Worm (Caenorhabditis elegans) whole organism, L1 larva: ENCODE data around the gene srbc-70.

Experiments used
- C04F5.9 ChIP-seq: sonication (generic microtip); optimal IDR thresholded peaks from 2 replicates; lab custom pipeline; 2016; ENCODE audit warnings: missing genetic modification characterization, missing compliant biosample characterization
- Y116A8C.19 ChIP-seq: sonication (generic microtip); optimal IDR thresholded peaks from 2 replicates; lab custom pipeline; 2016; ENCODE audit warnings: missing compliant biosample characterization, missing genetic modification characterization, borderline replicate concordance
- ceh-8 ChIP-seq: fragments of 200-800 bp; sonication (Bioruptor generic); optimal IDR thresholded peaks from 2 replicates; lab custom pipeline; 2018; ENCODE audit warnings: mild to moderate bottlenecking, missing genetic modification characterization, moderate library complexity, missing compliant biosample characterization
- ceh-82 ChIP-seq, 3 experiments: fragments of 150-350 bp in 1 of 3; sonication (generic microtip) in 2 of 3; optimal IDR thresholded peaks; 2 replicates each; lab custom pipeline; 2014 to 2017; ENCODE audit warnings: missing biosample characterization in 3 of 3, missing genetic modification characterization in 3 of 3
- ceh-88 ChIP-seq: fragments of 200-800 bp; sonication (Bioruptor generic); IDR thresholded peaks from 2 replicates; pipeline ENCODE4 v1.3.6; 2022; ENCODE audit warnings: missing genetic modification characterization, missing compliant biosample characterization
- dpl-1 ChIP-seq, 3 experiments: fragments of 150-350 bp in 2 of 3; sonication (generic microtip) in 1 of 3; optimal IDR thresholded peaks; 2 replicates each; lab custom pipeline; 2014 to 2017; ENCODE audit warnings: missing biosample characterization in 3 of 3, missing genetic modification characterization in 3 of 3, missing genetic modification reagents in 3 of 3
- dsc-1 ChIP-seq: sonication (generic microtip); optimal IDR thresholded peaks from 2 replicates; lab custom pipeline; 2016; ENCODE audit warnings: mild to moderate bottlenecking, missing genetic modification characterization, missing compliant biosample characterization
- efl-1 ChIP-seq, 4 experiments: fragments of 150-350 bp; optimal IDR thresholded peaks in 3 of 4; peaks in 1 of 4; 1 replicate in 1 of 4; 2 replicates in 3 of 4; lab custom pipeline; 2014; ENCODE audit warnings: missing biosample characterization in 2 of 4, missing genetic modification characterization in 2 of 4, missing genetic modification reagents in 2 of 4
- efl-3 ChIP-seq: fragments of 200-800 bp; sonication (Bioruptor generic); optimal IDR thresholded peaks from 2 replicates; lab custom pipeline; 2018; ENCODE audit warnings: mild to moderate bottlenecking, missing genetic modification characterization, missing compliant biosample characterization
- egl-13 ChIP-seq: sonication (generic microtip); optimal IDR thresholded peaks from 2 replicates; lab custom pipeline; 2016; ENCODE audit warnings: missing genotype, missing genetic modification reagents, missing genetic modification characterization, missing compliant biosample characterization
- elt-2 ChIP-seq: sonication (generic microtip); optimal IDR thresholded peaks from 2 replicates; lab custom pipeline; 2016; ENCODE audit warnings: missing genetic modification characterization, mild to moderate bottlenecking, inconsistent platforms, missing compliant biosample characterization, missing genetic modification reagents
- elt-3 ChIP-seq, 6 experiments: fragments of 150-350 bp in 1 of 6; sonication (generic microtip); optimal IDR thresholded peaks; 2 replicates each; lab custom pipeline; 2017 to 2018; ENCODE audit warnings: missing biosample characterization in 6 of 6, missing genetic modification characterization in 6 of 6, inconsistent platforms in 1 of 6
- fkh-8 ChIP-seq: sonication (generic microtip); optimal IDR thresholded peaks from 2 replicates; lab custom pipeline; 2016; ENCODE audit warnings: mild to moderate bottlenecking, missing genetic modification characterization, missing compliant biosample characterization
- fos-1 ChIP-seq: fragments of 150-350 bp; optimal IDR thresholded peaks from 2 replicates; lab custom pipeline; 2014; ENCODE audit warnings: missing biosample characterization, missing genetic modification characterization
- hlh-17 ChIP-seq: fragments of 200-800 bp; sonication (Bioruptor generic); optimal IDR thresholded peaks from 2 replicates; lab custom pipeline; 2018; ENCODE audit warnings: missing genetic modification characterization, mild to moderate bottlenecking, missing compliant biosample characterization, moderate library complexity, borderline replicate concordance
- hpl-2 ChIP-seq: fragments of 150-350 bp; optimal IDR thresholded peaks from 2 replicates; lab custom pipeline; 2014; ENCODE audit warnings: missing biosample characterization, missing genetic modification reagents, missing genetic modification characterization
- irx-1 ChIP-seq: sonication (generic microtip); optimal IDR thresholded peaks from 2 replicates; lab custom pipeline; 2016; ENCODE audit warnings: missing genetic modification characterization, missing compliant biosample characterization
- lin-14 ChIP-seq: fragments of 200-800 bp; sonication (Bioruptor generic); optimal IDR thresholded peaks from 2 replicates; lab custom pipeline; 2018; ENCODE audit warnings: mild to moderate bottlenecking, missing genetic modification characterization, moderate library complexity, missing compliant biosample characterization
- lin-35 ChIP-seq, 2 experiments: fragments of 150-350 bp; optimal IDR thresholded peaks; 2 replicates each; lab custom pipeline; 2014; ENCODE audit warnings: missing biosample characterization in 2 of 2, missing genetic modification characterization in 2 of 2, missing genetic modification reagents in 2 of 2
- lsy-2 ChIP-seq, 2 experiments: fragments of 150-350 bp; optimal IDR thresholded peaks; 2 replicates each; lab custom pipeline; 2014; ENCODE audit warnings: missing biosample characterization in 2 of 2, missing genetic modification characterization in 2 of 2
- mab-9 ChIP-seq: fragments of 200-800 bp; sonication (Bioruptor generic); IDR thresholded peaks from 2 replicates; pipeline ENCODE4 v1.3.6; 2022; ENCODE audit warnings: missing genetic modification reagents, missing genetic modification characterization, missing compliant biosample characterization
- nhr-11 ChIP-seq: fragments of 150-350 bp; optimal IDR thresholded peaks from 2 replicates; lab custom pipeline; 2014; ENCODE audit warnings: missing biosample characterization, missing genetic modification characterization
- nhr-20 ChIP-seq: sonication (generic microtip); optimal IDR thresholded peaks from 2 replicates; lab custom pipeline; 2016; ENCODE audit warnings: mild to moderate bottlenecking, missing genetic modification characterization, missing compliant biosample characterization
- nhr-237 ChIP-seq: fragments of 150-350 bp; optimal IDR thresholded peaks from 2 replicates; lab custom pipeline; 2014; ENCODE audit warnings: missing biosample characterization, missing genetic modification characterization
- nhr-71 ChIP-seq: sonication (generic microtip); optimal IDR thresholded peaks from 2 replicates; lab custom pipeline; 2016; ENCODE audit warnings: mild to moderate bottlenecking, missing genetic modification characterization, moderate library complexity, missing compliant biosample characterization
- nhr-90 ChIP-seq: sonication (generic microtip); optimal IDR thresholded peaks from 2 replicates; lab custom pipeline; 2016; ENCODE audit warnings: mild to moderate bottlenecking, missing genetic modification characterization, missing compliant biosample characterization; ENCODE audit not compliant: poor library complexity
- skn-1 ChIP-seq: fragments of 150-350 bp; optimal IDR thresholded peaks from 2 replicates; lab custom pipeline; 2014; ENCODE audit warnings: missing biosample characterization, missing genetic modification characterization
- swsn-7 ChIP-seq: sonication (generic microtip); optimal IDR thresholded peaks from 2 replicates; lab custom pipeline; 2016; ENCODE audit warnings: missing genetic modification characterization, missing compliant biosample characterization
- tbx-2 ChIP-seq: sonication (generic microtip); optimal IDR thresholded peaks from 2 replicates; lab custom pipeline; 2016; ENCODE audit warnings: missing genetic modification characterization, missing compliant biosample characterization
- unc-86 ChIP-seq: sonication (generic microtip); optimal IDR thresholded peaks from 2 replicates; lab custom pipeline; 2016; ENCODE audit warnings: missing genetic modification characterization, missing compliant biosample characterization
- xbp-1 ChIP-seq: sonication (generic microtip); optimal IDR thresholded peaks from 2 replicates; lab custom pipeline; 2016; ENCODE audit warnings: missing genetic modification characterization, missing compliant biosample characterization
- zag-1 ChIP-seq: fragments of 150-350 bp; optimal IDR thresholded peaks from 2 replicates; lab custom pipeline; 2014; ENCODE audit warnings: missing biosample characterization, missing genetic modification characterization
- ztf-4 ChIP-seq: fragments of 150-350 bp; optimal IDR thresholded peaks from 2 replicates; lab custom pipeline; 2014; ENCODE audit warnings: missing biosample characterization, missing genetic modification characterization

The srbc-70 gene

DNA sequence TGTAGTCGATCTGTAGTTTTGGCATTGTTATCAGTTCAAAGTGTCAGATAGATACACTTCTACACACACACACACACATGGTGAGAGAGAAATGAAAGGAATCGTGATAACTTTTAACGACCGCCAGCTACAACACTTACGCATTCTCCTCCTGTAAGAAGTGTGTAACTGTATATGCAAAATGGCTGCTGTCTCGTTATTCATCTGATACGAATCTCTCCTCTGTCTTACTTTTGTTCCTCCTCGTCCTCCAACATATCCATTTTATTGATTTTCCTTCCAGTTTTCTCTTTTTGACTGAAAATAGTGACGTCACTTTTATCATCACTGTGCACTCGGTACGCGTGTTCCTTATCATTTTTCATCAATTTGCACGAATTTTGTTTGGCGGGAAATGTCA is 15.1 kb downstream of the srbc-70 start:
- TF ChIP-seq skn-1 (tag; lab: Kevin White, UChicago) (no peak), lin-35 (GFP tag; optimal IDR thresholded peaks at IDR 0.05; lab: Kevin White, UChicago) (peak in 1 of 2 experiments; percentile 12), nhr-90 (tag; lab: Kevin White, UChicago) (no peak), irx-1 (tag; lab: Kevin White, UChicago) (no peak), Y116A8C.19 (tag; lab: Kevin White, UChicago) (no peak), elt-2 (tag; lab: Kevin White, UChicago) (peak; percentile 68), fkh-8 (tag; lab: Kevin White, UChicago) (no peak), ztf-4 (tag; lab: Kevin White, UChicago) (no peak), nhr-71 (peak; percentile 10), nhr-20 (tag; lab: Kevin White, UChicago) (peak; percentile 11)

DNA sequence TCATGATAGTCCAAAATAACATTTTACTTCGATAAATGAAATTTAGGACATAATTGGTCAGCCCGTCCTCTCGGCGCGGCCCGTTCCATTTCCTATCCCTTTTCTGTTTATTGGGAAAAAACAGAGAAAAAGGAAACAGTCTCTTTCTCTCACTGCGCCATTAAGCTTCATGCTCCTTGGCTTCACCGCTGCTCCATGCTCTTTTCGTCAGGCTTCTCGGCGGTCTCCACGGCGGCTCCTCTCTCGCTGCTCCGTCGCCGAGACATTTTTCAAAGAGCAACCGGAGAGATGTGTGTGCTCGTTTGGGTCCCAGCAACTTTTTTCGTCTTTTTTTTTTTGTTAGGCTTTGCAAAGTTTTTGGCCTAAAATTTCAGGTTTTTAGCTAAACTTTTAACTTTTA is 16.9 kb downstream of the srbc-70 start:
- no peak for TF ChIP-seq mab-9
- no peak for TF ChIP-seq C04F5.9 (tag; lab: Kevin White, UChicago)
- TF ChIP-seq xbp-1 (tag; lab: Kevin White, UChicago): no peak
- no peak for TF ChIP-seq swsn-7 (tag; lab: Kevin White, UChicago)
- peak; percentile 25 for TF ChIP-seq fkh-8 (tag; lab: Kevin White, UChicago)
- no peak for TF ChIP-seq nhr-11
- TF ChIP-seq skn-1 (tag; lab: Kevin White, UChicago): peak; percentile 13
- peak in 1 of 3 experiments; percentile 7 for TF ChIP-seq ceh-82 (tag; optimal IDR thresholded peaks at IDR 0.05; lab: Kevin White, UChicago)
- TF ChIP-seq dpl-1 (GFP tag; optimal IDR thresholded peaks at IDR 0.05; lab: Kevin White, UChicago): no peak
- no peak for TF ChIP-seq fos-1
- peak; percentile 60 for TF ChIP-seq lin-14 (GFP tag; lab: Kevin White, UChicago)
- peak; percentile 4 for TF ChIP-seq nhr-71
- TF ChIP-seq lin-35 (GFP tag; optimal IDR thresholded peaks at IDR 0.05; lab: Kevin White, UChicago): no peak

DNA sequence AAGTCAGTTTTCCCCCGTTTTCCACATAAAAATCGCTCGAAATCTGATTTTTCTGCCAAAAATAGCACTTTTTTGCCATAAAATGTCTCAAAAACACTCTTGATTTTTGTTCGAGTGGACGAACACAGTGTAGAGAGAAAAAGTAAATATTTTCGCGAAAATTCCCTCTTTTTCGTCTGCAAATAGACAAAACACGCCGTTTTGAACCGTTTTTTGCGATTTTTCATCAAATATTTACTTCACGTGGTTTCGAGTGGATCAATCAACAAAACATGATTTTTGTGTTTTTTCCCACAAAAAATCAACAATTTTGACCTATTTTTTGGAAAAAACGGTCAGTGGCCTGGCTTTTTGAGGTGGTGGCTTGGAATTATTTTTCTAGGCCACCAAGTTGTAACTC is 18.7 kb downstream of the srbc-70 start:
- no peak for TF ChIP-seq egl-13 (tag; lab: Kevin White, UChicago)
- peak; percentile 16 for TF ChIP-seq skn-1 (tag; lab: Kevin White, UChicago)
- TF ChIP-seq unc-86 (tag; lab: Kevin White, UChicago): no peak
- no peak for TF ChIP-seq lin-35 (GFP tag; optimal IDR thresholded peaks at IDR 0.05; lab: Kevin White, UChicago)
- TF ChIP-seq tbx-2 (tag; lab: Kevin White, UChicago): no peak
- TF ChIP-seq ceh-88 (GFP tag; lab: Robert Waterston, UW): no peak

DNA sequence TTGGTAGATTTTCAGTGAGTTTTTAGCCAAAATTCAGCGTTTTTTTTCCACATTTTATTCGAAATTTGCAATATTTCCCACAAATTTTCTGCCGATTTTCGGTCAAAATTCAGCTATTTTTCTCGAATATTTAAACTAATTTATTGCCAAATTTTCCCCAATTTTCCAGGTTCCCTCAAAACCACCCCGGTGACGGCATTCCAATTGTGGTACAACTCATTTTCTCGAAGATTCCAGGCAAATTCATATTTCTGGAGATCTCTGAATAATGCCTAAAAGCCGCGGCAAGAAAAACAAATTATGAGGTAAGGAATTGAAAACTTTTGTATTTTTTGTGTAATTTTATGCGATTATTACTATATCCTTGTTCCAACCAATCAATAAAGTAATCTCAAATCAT is 20.7 kb downstream of the srbc-70 start, which contains the start of gene osgn-1:
osgn-1 (plus strand) TSS at position 301 of the 400 bp plus-strand sequence.
- TF ChIP-seq lin-14 (GFP tag; lab: Kevin White, UChicago): no peak
- no peak for TF ChIP-seq ceh-8 (GFP tag; lab: Kevin White, UChicago)
- TF ChIP-seq zag-1: no peak
- no peak for TF ChIP-seq hlh-17 (GFP tag; lab: Kevin White, UChicago)
- no peak for TF ChIP-seq hpl-2 (GFP tag; lab: Kevin White, UChicago)
- TF ChIP-seq nhr-237 (tag; lab: Kevin White, UChicago): no peak
- no peak for TF ChIP-seq efl-1 (optimal IDR thresholded peaks at IDR 0.05; lab: Kevin White, UChicago)
- TF ChIP-seq efl-1 (GFP tag; optimal IDR thresholded peaks at IDR 0.05 in 1 of 2; lab: Kevin White, UChicago): no peak
- no peak for TF ChIP-seq elt-2 (tag; lab: Kevin White, UChicago)
- TF ChIP-seq lsy-2 (tag; optimal IDR thresholded peaks at IDR 0.05; lab: Kevin White, UChicago): no peak
- no peak for TF ChIP-seq efl-3 (GFP tag; lab: Kevin White, UChicago)
- no peak for TF ChIP-seq unc-86 (tag; lab: Kevin White, UChicago)
- no peak for TF ChIP-seq elt-3 (tag; optimal IDR thresholded peaks at IDR 0.05; lab: Kevin White, UChicago)
- no peak for TF ChIP-seq dsc-1 (tag; lab: Kevin White, UChicago)
- TF ChIP-seq, all 84 proteins: peak for 0
